Fruit fly (Drosophila melanogaster) whole organism, adult: ENCODE results near the gene CG9166.

Experiments
- CG11617 ChIP-seq: fragments of 200-800 bp; sonication (Bioruptor generic); optimal IDR thresholded peaks from 2 replicates; lab custom pipeline; 2017; ENCODE audit warnings: mild to moderate bottlenecking, missing biosample characterization, missing genetic modification reagents, missing genetic modification characterization
- CG12768 ChIP-seq: fragments of 200-800 bp; sonication (Bioruptor generic); optimal IDR thresholded peaks from 2 replicates; lab custom pipeline; 2017; ENCODE audit warnings: missing biosample characterization, missing genetic modification characterization, mild to moderate bottlenecking, moderate library complexity, missing genetic modification reagents
- CG14711 ChIP-seq: fragments of 200-800 bp; sonication (Bioruptor generic); optimal IDR thresholded peaks from 2 replicates; lab custom pipeline; 2018; ENCODE audit warnings: missing biosample characterization, mild to moderate bottlenecking, missing genetic modification characterization, moderate library complexity
- CG1620 ChIP-seq: fragments of 200-800 bp; sonication (Bioruptor generic); optimal IDR thresholded peaks from 2 replicates; lab custom pipeline; 2016; ENCODE audit warnings: missing biosample characterization, missing genetic modification characterization
- CG33017 ChIP-seq: fragments of 200-800 bp; sonication (Bioruptor generic); optimal IDR thresholded peaks from 2 replicates; lab custom pipeline; 2018; ENCODE audit warnings: missing biosample characterization, mild to moderate bottlenecking, missing genetic modification characterization, moderate library complexity
- CG5204 ChIP-seq: fragments of 200-800 bp; sonication (Bioruptor generic); optimal IDR thresholded peaks from 2 replicates; lab custom pipeline; 2016; ENCODE audit warnings: missing biosample characterization, missing genetic modification characterization
- CG7045 ChIP-seq: fragments of 200-800 bp; sonication (Bioruptor generic); optimal IDR thresholded peaks from 2 replicates; lab custom pipeline; 2017; ENCODE audit warnings: missing biosample characterization, mild to moderate bottlenecking, missing genetic modification characterization
- CG7101 ChIP-seq: fragments of 200-800 bp; sonication (Bioruptor generic); optimal IDR thresholded peaks from 2 replicates; lab custom pipeline; 2018; ENCODE audit warnings: missing biosample characterization, mild to moderate bottlenecking, missing genetic modification characterization, moderate library complexity
- Clk ChIP-seq: fragments of 200-800 bp; sonication (Bioruptor generic); optimal IDR thresholded peaks from 2 replicates; lab custom pipeline; 2017; ENCODE audit warnings: missing biosample characterization, missing genetic modification characterization
- Crg-1 ChIP-seq: fragments of 200-800 bp; sonication (Bioruptor generic); optimal IDR thresholded peaks from 2 replicates; lab custom pipeline; 2016; ENCODE audit warnings: missing biosample characterization, missing genetic modification characterization
- Hr96 ChIP-seq: fragments of 200-800 bp; sonication (Bioruptor generic); optimal IDR thresholded peaks from 2 replicates; lab custom pipeline; 2016; ENCODE audit warnings: missing biosample characterization, missing genetic modification characterization
- Mnt ChIP-seq: fragments of 200-800 bp; sonication (Bioruptor generic); optimal IDR thresholded peaks from 2 replicates; lab custom pipeline; 2016; ENCODE audit warnings: missing biosample characterization, mild to moderate bottlenecking, missing genetic modification characterization
- bab1 ChIP-seq: fragments of 200-800 bp; sonication (Bioruptor generic); optimal IDR thresholded peaks from 3 replicates; lab custom pipeline; 2019; ENCODE audit warnings: missing biosample characterization, mild to moderate bottlenecking, missing genetic modification characterization, moderate library complexity
- cic ChIP-seq: fragments of 200-800 bp; sonication (Bioruptor generic); optimal IDR thresholded peaks from 2 replicates; lab custom pipeline; 2017; ENCODE audit warnings: missing biosample characterization, mild to moderate bottlenecking, missing genetic modification characterization, moderate library complexity
- cnc ChIP-seq, 2 experiments: fragments of >200 bp; optimal IDR thresholded peaks; 2 replicates each; lab custom pipeline; 2017
- kay ChIP-seq: fragments of 200-800 bp; sonication (Bioruptor generic); peaks from one replicate; lab custom pipeline; 2016; ENCODE audit warnings: missing biosample characterization, missing genetic modification characterization, borderline replicate concordance
- ovo ChIP-seq: fragments of 200-800 bp; sonication (Bioruptor generic); optimal IDR thresholded peaks from 2 replicates; lab custom pipeline; 2016; ENCODE audit warnings: missing biosample characterization, missing genetic modification characterization
- pad ChIP-seq: fragments of 200-800 bp; sonication (Bioruptor generic); optimal IDR thresholded peaks from 3 replicates; lab custom pipeline; 2017; ENCODE audit warnings: missing biosample characterization, missing genetic modification characterization, mild to moderate bottlenecking, moderate library complexity, missing genetic modification reagents
- tj ChIP-seq: fragments of 200-800 bp; sonication (Bioruptor generic); optimal IDR thresholded peaks from 3 replicates; lab custom pipeline; 2017; ENCODE audit warnings: missing biosample characterization, mild to moderate bottlenecking, missing genetic modification characterization, moderate library complexity
- toe ChIP-seq: fragments of 200-800 bp; sonication (Bioruptor generic); optimal IDR thresholded peaks from 2 replicates; lab custom pipeline; 2016; ENCODE audit warnings: missing biosample characterization, missing genetic modification characterization

CG9166 gene

DNA sequence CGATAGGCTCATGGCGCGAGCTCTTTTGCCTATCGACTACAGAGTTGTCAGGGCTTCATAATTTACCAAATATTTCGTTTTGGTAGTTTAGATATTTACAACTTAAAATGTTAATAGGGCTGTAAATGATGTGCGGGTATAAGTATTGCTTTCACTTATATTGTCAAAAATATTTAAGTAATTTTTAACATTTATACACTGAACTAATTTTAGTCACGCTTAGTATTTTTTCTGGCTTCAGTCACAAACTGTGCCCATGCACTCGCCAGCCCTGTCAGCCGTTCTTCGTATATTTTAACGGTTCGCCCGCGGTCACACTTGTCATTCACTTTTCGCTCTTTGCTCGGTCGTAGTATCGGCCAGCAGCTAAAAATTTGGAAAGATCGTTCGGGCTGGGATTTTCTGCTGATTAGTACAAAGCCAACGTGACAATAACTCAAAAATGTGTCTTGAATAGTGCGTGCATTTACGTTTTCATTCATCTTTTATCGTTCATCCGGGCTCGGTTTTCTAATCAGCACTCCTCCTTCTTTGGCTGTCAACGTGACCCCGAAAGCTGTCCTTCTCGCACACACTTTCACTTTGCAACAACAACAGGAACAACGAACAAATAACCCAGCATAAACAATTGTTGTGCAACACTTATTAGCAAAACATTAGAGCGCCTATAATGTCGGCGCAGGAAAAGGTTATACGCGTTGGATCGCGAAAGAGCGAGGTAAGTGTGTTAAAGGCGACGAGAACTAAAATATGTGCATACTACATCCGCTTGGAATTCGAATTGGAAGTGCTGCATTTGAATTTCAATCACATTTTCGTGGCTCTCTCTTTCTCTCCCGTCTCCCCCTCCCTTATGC lies 16.1 kb upstream of the CG9166 start, which contains the start of the genes Hmbs and CG2211:
Gene Hmbs (plus strand): TSS at position 319 of the 857 bp plus-strand sequence.
Gene CG2211 (minus strand): TSS at position 789 of the 857 bp plus-strand sequence.
- TF ChIP-seq Mnt (GFP tag; lab: Kevin White, UChicago): peak; percentile 79
- no peak for TF ChIP-seq kay
- TF ChIP-seq CG33017 (tag; lab: Kevin White, UChicago): peak; percentile 55
- peak; percentile 83 for TF ChIP-seq ovo (GFP tag; lab: Kevin White, UChicago)
- TF ChIP-seq CG1620 (GFP tag; lab: Kevin White, UChicago): peak; percentile 87
- peak; percentile 69 for TF ChIP-seq Crg-1
- TF ChIP-seq Hr96 (GFP tag; lab: Kevin White, UChicago): peak; percentile 92
- TF ChIP-seq CG7045 (GFP tag; lab: Kevin White, UChicago): peak; percentile 84
- TF ChIP-seq Clk (GFP tag; lab: Kevin White, UChicago): peak; percentile 82
- peak; percentile 35 for TF ChIP-seq tj (GFP tag; lab: Kevin White, UChicago)
- peak; percentile 61 for TF ChIP-seq CG12768
- peak; percentile 98 for TF ChIP-seq CG14711 (tag; lab: Kevin White, UChicago)
- TF ChIP-seq cnc (optimal IDR thresholded peaks at IDR 0.05; lab: Kevin White, UChicago): no peak
- no peak for TF ChIP-seq pad (GFP tag; lab: Kevin White, UChicago)
- peak; percentile 73 for TF ChIP-seq CG11617
- peak; percentile 68 for TF ChIP-seq CG7101
- peak; percentile 76 for TF ChIP-seq cic (GFP tag; lab: Kevin White, UChicago)
- no peak for TF ChIP-seq toe
- no peak for TF ChIP-seq CG5204 (GFP tag; lab: Kevin White, UChicago)
- peak; percentile 96 for TF ChIP-seq bab1 (GFP tag; lab: Kevin White, UChicago)

DNA sequence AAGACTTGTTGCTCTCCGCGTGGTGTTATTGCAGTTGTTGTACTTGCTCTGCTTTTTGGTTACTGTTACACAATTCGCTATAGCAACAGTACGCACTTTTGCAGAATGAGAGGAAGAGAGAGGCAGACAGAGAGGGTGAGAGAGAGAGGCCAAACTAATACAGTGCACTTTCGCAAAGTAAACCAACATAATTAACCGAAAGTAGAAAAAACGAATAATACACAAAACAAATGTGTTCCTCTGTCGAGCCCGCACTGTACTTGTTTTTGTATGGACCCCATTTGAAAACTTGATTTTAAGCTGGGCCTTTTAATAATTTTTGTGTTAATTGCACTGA lies 15.5 kb upstream of the CG9166 start:
- TF ChIP-seq CG33017 (tag; lab: Kevin White, UChicago) (no peak), CG5204 (GFP tag; lab: Kevin White, UChicago) (no peak), Mnt (GFP tag; lab: Kevin White, UChicago) (no peak), pad (GFP tag; lab: Kevin White, UChicago) (peak; percentile 98), bab1 (GFP tag; lab: Kevin White, UChicago) (peak; percentile 35), Clk (GFP tag; lab: Kevin White, UChicago) (no peak), ovo (GFP tag; lab: Kevin White, UChicago) (no peak), CG7045 (GFP tag; lab: Kevin White, UChicago) (peak; percentile 40), cnc (optimal IDR thresholded peaks at IDR 0.05; lab: Kevin White, UChicago) (peak in 1 of 2 experiments; percentile 24), CG11617 (no peak), Crg-1 (peak; percentile 15), kay (no peak), cic (GFP tag; lab: Kevin White, UChicago) (no peak), tj (GFP tag; lab: Kevin White, UChicago) (no peak), toe (no peak), Hr96 (GFP tag; lab: Kevin White, UChicago) (no peak), CG12768 (no peak), CG14711 (tag; lab: Kevin White, UChicago) (peak; percentile 23), CG1620 (GFP tag; lab: Kevin White, UChicago) (peak; percentile 2), CG7101 (peak; percentile 33)

DNA sequence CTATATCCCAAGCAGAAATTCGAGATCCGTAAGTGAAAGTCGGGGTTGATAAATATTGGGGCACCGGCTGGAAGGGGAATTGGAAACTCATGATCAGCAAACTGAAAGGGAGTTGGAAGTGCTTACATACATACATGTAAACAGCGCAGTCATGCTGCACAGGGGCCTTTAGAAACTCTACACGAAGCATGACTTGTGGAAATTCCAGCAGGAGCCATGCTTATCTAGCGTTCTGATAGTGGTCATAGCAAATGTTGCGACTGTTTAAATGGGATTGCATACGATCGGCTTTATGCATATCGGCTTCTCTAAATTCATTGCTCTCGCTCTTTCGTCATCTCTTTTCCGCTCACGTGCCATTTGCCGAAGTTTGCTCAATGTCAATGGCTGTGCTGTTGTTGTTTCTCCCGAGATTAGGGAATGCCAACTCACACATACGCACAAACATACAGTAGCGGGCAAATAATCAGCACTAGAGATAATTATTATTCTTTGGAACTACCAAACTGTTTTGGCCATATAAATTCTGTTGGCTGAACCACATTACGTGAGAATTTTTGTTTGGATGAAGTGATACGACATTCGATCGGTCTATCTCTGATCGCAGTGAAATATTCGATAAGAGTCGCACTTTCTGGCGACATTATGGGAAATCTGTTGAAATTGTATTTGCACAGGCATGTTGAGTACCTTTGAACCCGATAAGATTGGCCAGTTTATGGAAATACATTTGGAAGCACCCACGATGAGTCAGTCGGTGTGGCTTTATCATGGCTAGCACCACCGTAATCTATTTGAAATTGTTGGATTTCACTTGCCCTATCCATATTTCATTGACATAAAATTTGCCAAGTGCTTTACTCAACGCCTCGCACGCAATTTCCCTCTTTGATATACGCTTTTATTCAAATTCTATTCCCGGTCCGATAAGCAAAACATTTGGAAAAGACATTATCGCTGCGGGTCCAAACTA lies 14.6 kb upstream of the CG9166 start:
- TF ChIP-seq kay (no peak), Clk (GFP tag; lab: Kevin White, UChicago) (no peak), CG1620 (GFP tag; lab: Kevin White, UChicago) (no peak), cnc (optimal IDR thresholded peaks at IDR 0.05; lab: Kevin White, UChicago) (peak; percentile 95 to 98)

DNA sequence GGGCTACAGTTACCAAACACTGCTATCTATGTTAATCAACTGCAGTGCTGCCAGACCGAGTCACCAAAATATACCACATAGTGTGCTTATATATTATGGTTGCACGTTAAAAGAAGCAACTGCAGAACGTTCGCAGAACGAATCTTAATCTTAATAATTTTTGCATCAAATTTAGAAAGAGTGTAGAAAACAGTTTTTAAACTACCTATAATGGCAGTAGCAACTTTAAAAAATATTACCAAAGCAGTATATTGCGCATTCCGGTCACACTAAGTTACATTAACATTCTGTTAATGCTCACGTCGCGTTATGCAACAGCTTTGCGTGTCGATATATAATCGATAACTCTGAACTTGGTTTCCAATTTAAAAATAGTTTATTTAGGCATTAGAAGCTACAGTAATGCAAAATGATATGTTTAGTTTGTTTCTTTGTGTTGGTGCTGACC lies 8.8 kb upstream of the CG9166 start, which contains the start of gene indra:
Gene indra (minus strand): TSS at position 271 of the 448 bp plus-strand sequence.
- TF ChIP-seq tj (GFP tag; lab: Kevin White, UChicago): peak; percentile 26
- TF ChIP-seq ovo (GFP tag; lab: Kevin White, UChicago): peak; percentile 64
- TF ChIP-seq CG12768: peak; percentile 60
- TF ChIP-seq Hr96 (GFP tag; lab: Kevin White, UChicago): no peak
- TF ChIP-seq CG14711 (tag; lab: Kevin White, UChicago): peak; percentile 63
- TF ChIP-seq Mnt (GFP tag; lab: Kevin White, UChicago): peak; percentile 94
- TF ChIP-seq CG33017 (tag; lab: Kevin White, UChicago): peak; percentile 28
- no peak for TF ChIP-seq CG5204 (GFP tag; lab: Kevin White, UChicago)
- TF ChIP-seq CG7045 (GFP tag; lab: Kevin White, UChicago): peak; percentile 59
- no peak for TF ChIP-seq toe
- peak; percentile 38 for TF ChIP-seq pad (GFP tag; lab: Kevin White, UChicago)
- TF ChIP-seq cic (GFP tag; lab: Kevin White, UChicago): no peak
- no peak for TF ChIP-seq kay
- peak; percentile 64 for TF ChIP-seq Crg-1
- peak; percentile 74 for TF ChIP-seq CG11617
- no peak for TF ChIP-seq cnc (optimal IDR thresholded peaks at IDR 0.05; lab: Kevin White, UChicago)
- TF ChIP-seq Clk (GFP tag; lab: Kevin White, UChicago): peak; percentile 31
- peak; percentile 64 for TF ChIP-seq CG7101
- peak; percentile 12 for TF ChIP-seq bab1 (GFP tag; lab: Kevin White, UChicago)
- peak; percentile 26 for TF ChIP-seq CG1620 (GFP tag; lab: Kevin White, UChicago)
